Fruit fly (Drosophila melanogaster) Kc167 (cell line): ENCODE measurements around the gene Sry-delta.

Experiments
- Sin3A ChIP-seq: fragments of >200 bp; optimal IDR thresholded peaks from 2 replicates; lab custom pipeline; 2018; ENCODE audit warnings: missing external identifiers
- h ChIP-seq: fragments of >200 bp; optimal IDR thresholded peaks from 3 replicates; lab custom pipeline; 2018; ENCODE audit warnings: missing external identifiers
- psq ChIP-seq: fragments of >200 bp; optimal IDR thresholded peaks from 2 replicates; lab custom pipeline; 2017; ENCODE audit warnings: missing external identifiers

dm6 chr3R:30084137-30084536 lies 41.0 kb downstream of the Sry-delta start:
- TF ChIP-seq h (lab: Kevin White, UChicago) (no peak), Sin3A (no peak), psq (lab: Kevin White, UChicago) (no peak)
